Worm (Caenorhabditis elegans): Measurements from ENCODE around the gene dhs-5.

dhs-5 gene

DNA sequence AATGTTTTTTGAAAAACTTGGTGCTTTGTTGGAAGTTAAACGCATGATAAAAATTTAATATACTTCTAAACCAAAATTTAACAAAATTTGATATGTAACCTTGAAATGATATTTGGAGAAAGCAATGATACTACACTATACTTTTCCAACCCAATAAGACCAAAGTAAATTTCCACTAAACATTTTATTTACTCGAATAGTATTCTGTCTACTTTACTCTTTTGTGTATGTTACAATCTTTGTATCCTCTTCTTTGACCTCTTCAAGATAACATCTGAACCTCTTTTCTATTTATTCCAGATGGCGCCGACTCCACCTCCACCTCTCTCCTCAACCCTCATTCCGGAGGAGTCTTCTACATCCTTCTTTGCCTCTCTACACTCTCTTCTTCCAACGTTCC is at the start of gene dhs-5:
dhs-5 (plus strand) TSS at position 301 of the 400 bp plus-strand sequence.
- TF ChIP-seq F13C5.2 (tag; optimal IDR thresholded peaks at IDR 0.05) (no peak), tbx-37 (GFP tag; conservative IDR thresholded peaks at IDR 0.05) (no peak), hmbx-1 (tag; optimal IDR thresholded peaks at IDR 0.05) (no peak), ama-1 (optimal IDR thresholded peaks at IDR 0.05) (no peak), B0310.2 (tag; optimal IDR thresholded peaks at IDR 0.05) (no peak), tbx-11 (GFP tag; IDR thresholded peaks at IDR 0.05) (no peak), tra-4 (tag; optimal IDR thresholded peaks at IDR 0.05) (no peak), scrt-1 (GFP tag; IDR thresholded peaks at IDR 0.05) (no peak), pes-1 (GFP tag; IDR thresholded peaks at IDR 0.05) (no peak), aly-1 (tag; optimal IDR thresholded peaks at IDR 0.05) (no peak), ceh-36 (tag; optimal IDR thresholded peaks at IDR 0.05) (no peak), ets-7 (tag; optimal IDR thresholded peaks at IDR 0.05) (no peak), hmg-4 (GFP tag; optimal IDR thresholded peaks at IDR 0.05) (no peak), ceh-13 (GFP tag; optimal IDR thresholded peaks at IDR 0.05) (no peak), flt-1 (GFP tag; IDR thresholded peaks at IDR 0.05) (no peak), sea-1 (GFP tag; conservative IDR thresholded peaks at IDR 0.05) (no peak)

DNA sequence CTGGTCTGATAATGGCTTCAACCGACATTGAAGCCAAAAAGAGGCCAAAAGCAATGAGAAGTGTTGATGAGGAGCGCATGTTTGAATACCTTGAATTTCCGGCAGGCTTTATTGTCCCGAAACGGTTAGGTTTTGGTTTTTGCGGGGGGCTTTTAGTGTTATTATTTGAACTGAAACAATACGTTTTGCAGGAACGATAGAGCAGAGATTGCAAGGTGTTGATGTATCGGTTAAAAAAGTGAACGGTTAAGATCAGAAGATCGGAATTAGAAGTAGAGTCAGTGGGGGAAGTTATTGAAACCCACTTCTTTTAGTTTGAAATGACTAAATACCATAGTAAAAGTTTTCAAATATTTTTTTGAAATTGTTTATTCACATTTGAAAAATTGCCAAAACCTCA is 46.1 kb upstream of the dhs-5 start, which contains the start of gene clec-141:
clec-141 (minus strand) TSS at position 101 of the 400 bp plus-strand sequence.
- TF ChIP-seq B0310.2 (tag; optimal IDR thresholded peaks at IDR 0.05) = no peak
- no peak for TF ChIP-seq ceh-13 (GFP tag; optimal IDR thresholded peaks at IDR 0.05)

DNA sequence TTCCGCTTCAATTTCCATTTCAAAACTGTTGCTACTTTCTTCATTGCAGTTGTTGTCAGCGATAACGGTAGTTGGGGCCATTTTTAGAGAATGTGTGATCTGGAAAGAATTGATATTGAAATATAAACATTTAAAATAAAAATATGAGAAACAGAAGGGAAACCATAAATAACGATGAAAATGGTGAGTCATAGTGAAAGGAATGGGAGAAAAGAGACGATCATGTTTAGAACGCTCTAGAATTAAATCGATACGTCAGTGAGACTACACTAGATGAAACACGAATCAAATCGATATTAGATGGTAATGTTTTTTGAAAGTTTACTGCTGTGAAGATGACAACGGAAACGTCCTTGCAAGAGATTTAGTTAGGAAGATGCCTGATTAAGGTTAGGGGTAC is 44.7 kb upstream of the dhs-5 start, which contains the start of the genes EEED8.12 and EEED8.4:
EEED8.12 (minus strand) TSS at position 101 of the 400 bp plus-strand sequence.
EEED8.4 (plus strand) TSS at position 396 of the 400 bp plus-strand sequence.
- TF ChIP-seq ama-1 (optimal IDR thresholded peaks at IDR 0.05) (no peak), pes-1 (GFP tag; IDR thresholded peaks at IDR 0.05) (no peak), ceh-36 (tag; optimal IDR thresholded peaks at IDR 0.05) (no peak), F13C5.2 (tag; optimal IDR thresholded peaks at IDR 0.05) (no peak), flt-1 (GFP tag; IDR thresholded peaks at IDR 0.05) (no peak), ceh-13 (GFP tag; optimal IDR thresholded peaks at IDR 0.05) (no peak)

DNA sequence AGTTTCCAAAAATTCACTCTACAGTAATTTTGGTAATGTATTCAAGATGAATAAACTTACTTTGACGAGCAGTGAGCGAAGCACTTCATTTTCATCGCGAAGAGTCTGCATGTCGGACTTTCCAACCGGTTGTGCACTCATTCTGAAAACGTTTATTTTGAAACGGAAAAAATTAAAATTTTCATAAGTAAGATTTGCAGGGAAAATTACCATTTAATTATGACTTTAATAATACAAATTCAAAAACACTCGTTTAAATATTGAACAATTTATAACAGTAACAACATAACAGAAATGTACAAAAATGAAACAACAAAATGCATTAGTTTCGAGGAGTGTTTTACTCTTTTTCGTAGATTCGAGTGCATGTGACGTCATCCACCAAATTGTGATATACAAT is 41.2 kb upstream of the dhs-5 start, which contains the start of the genes EEED8.13 and EEED8.18:
EEED8.13 (minus strand) TSS at position 101 of the 400 bp plus-strand sequence.
EEED8.18 (minus strand) TSS at position 144 of the 400 bp plus-strand sequence.
- no peak for TF ChIP-seq hnd-1 (tag; optimal IDR thresholded peaks at IDR 0.05)
- no peak for TF ChIP-seq ama-1 (optimal IDR thresholded peaks at IDR 0.05)
- no peak for TF ChIP-seq B0310.2 (tag; optimal IDR thresholded peaks at IDR 0.05)
- no peak for TF ChIP-seq tra-4 (tag; optimal IDR thresholded peaks at IDR 0.05)
- TF ChIP-seq ceh-13 (GFP tag; optimal IDR thresholded peaks at IDR 0.05) = no peak
- TF ChIP-seq F13C5.2 (tag; optimal IDR thresholded peaks at IDR 0.05) = no peak
- TF ChIP-seq hmbx-1 (tag; optimal IDR thresholded peaks at IDR 0.05) = no peak
- no peak for TF ChIP-seq scrt-1 (GFP tag; IDR thresholded peaks at IDR 0.05)
- no peak for TF ChIP-seq pes-1 (GFP tag; IDR thresholded peaks at IDR 0.05)
- no peak for TF ChIP-seq aly-1 (tag; optimal IDR thresholded peaks at IDR 0.05)
- TF ChIP-seq ceh-36 (tag; optimal IDR thresholded peaks at IDR 0.05) = no peak
- no peak for TF ChIP-seq tbx-11 (GFP tag; IDR thresholded peaks at IDR 0.05)
- no peak for TF ChIP-seq tbx-37 (GFP tag; conservative IDR thresholded peaks at IDR 0.05)
- no peak for TF ChIP-seq sea-1 (GFP tag; conservative IDR thresholded peaks at IDR 0.05)
- no peak for TF ChIP-seq flt-1 (GFP tag; IDR thresholded peaks at IDR 0.05)
- TF ChIP-seq hmg-4 (GFP tag; optimal IDR thresholded peaks at IDR 0.05) = no peak
- no peak for TF ChIP-seq ets-7 (tag; optimal IDR thresholded peaks at IDR 0.05)

DNA sequence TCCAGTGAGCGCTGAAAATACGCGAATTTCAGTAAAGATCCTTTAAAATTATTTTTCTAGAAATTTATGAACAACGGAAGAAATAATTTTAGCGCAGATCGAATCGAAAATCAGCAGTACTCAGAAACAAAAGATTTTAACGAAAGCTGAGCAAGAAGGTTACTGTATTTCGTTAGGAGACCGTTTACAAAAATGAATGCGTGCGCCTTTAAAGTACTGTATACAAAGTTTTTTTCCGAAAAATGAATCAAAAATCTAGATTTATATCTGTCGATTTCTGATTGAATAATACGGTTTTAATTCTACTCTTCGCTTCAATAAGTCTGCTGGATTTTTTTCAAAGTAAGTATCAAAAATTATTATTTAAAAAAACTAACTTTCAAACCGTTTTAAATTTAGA is 39.6 kb upstream of the dhs-5 start, which contains the start of the genes EEED8.14 and EEED8.3:
EEED8.14 (minus strand) TSS at position 13 of the 400 bp plus-strand sequence.
EEED8.3 (plus strand) TSS at position 237 of the 400 bp plus-strand sequence.
- TF ChIP-seq tbx-11 (GFP tag; IDR thresholded peaks at IDR 0.05) (no peak), ets-7 (tag; optimal IDR thresholded peaks at IDR 0.05) (no peak), sea-1 (GFP tag; conservative IDR thresholded peaks at IDR 0.05) (no peak), ceh-36 (tag; optimal IDR thresholded peaks at IDR 0.05) (no peak), hnd-1 (tag; optimal IDR thresholded peaks at IDR 0.05) (no peak), pes-1 (GFP tag; IDR thresholded peaks at IDR 0.05) (no peak), F13C5.2 (tag; optimal IDR thresholded peaks at IDR 0.05) (no peak), tra-4 (tag; optimal IDR thresholded peaks at IDR 0.05) (no peak), ceh-13 (GFP tag; optimal IDR thresholded peaks at IDR 0.05) (no peak), aly-1 (tag; optimal IDR thresholded peaks at IDR 0.05) (no peak), B0310.2 (tag; optimal IDR thresholded peaks at IDR 0.05) (no peak), flt-1 (GFP tag; IDR thresholded peaks at IDR 0.05) (no peak), tbx-37 (GFP tag; conservative IDR thresholded peaks at IDR 0.05) (no peak), hmbx-1 (tag; optimal IDR thresholded peaks at IDR 0.05) (no peak), scrt-1 (GFP tag; IDR thresholded peaks at IDR 0.05) (no peak)

- TF ChIP-seq sea-1 (GFP tag; conservative IDR thresholded peaks at IDR 0.05) (no peak), F13C5.2 (tag; optimal IDR thresholded peaks at IDR 0.05) (no peak), aly-1 (tag; optimal IDR thresholded peaks at IDR 0.05) (no peak), tbx-11 (GFP tag; IDR thresholded peaks at IDR 0.05) (no peak), tbx-37 (GFP tag; conservative IDR thresholded peaks at IDR 0.05) (no peak), hmg-4 (GFP tag; optimal IDR thresholded peaks at IDR 0.05) (no peak), pes-1 (GFP tag; IDR thresholded peaks at IDR 0.05) (no peak), tra-4 (tag; optimal IDR thresholded peaks at IDR 0.05) (no peak), flt-1 (GFP tag; IDR thresholded peaks at IDR 0.05) (no peak)
These were observed 37.4 kb upstream of the dhs-5 start, which contains the start of gene EEED8.2 for ce11 chrII:5416204-5416764. EEED8.2 (plus strand) TSS chrII:5416714.

- TF ChIP-seq sea-1 (GFP tag; conservative IDR thresholded peaks at IDR 0.05) = no peak
- no peak for TF ChIP-seq tbx-37 (GFP tag; conservative IDR thresholded peaks at IDR 0.05)
- TF ChIP-seq ets-7 (tag; optimal IDR thresholded peaks at IDR 0.05) = no peak
- no peak for TF ChIP-seq tbx-11 (GFP tag; IDR thresholded peaks at IDR 0.05)
- TF ChIP-seq hmbx-1 (tag; optimal IDR thresholded peaks at IDR 0.05) = no peak
- no peak for TF ChIP-seq aly-1 (tag; optimal IDR thresholded peaks at IDR 0.05)
- TF ChIP-seq flt-1 (GFP tag; IDR thresholded peaks at IDR 0.05) = no peak
- TF ChIP-seq ceh-36 (tag; optimal IDR thresholded peaks at IDR 0.05) = no peak
These were observed 35.7 kb upstream of the dhs-5 start for ce11 chrII:5417905-5418304.

All from whole organism, early embryonic.